Fruit fly (Drosophila melanogaster) whole organism, embryonic: Measurements from ENCODE around the gene CG15449.

ENCODE experiments used
- CG11723 ChIP-seq: fragments of 200-800 bp; sonication (Bioruptor generic); optimal IDR thresholded peaks from 2 replicates; lab custom pipeline; 2017; ENCODE audit warnings: missing biosample characterization, mild to moderate bottlenecking, missing genetic modification characterization
- CG14441 ChIP-seq: fragments of 200-800 bp; sonication (Bioruptor generic); IDR thresholded peaks from 2 replicates; pipeline ENCODE4 v1.3.6; 2022; ENCODE audit warnings: missing biosample characterization, missing genetic modification characterization
- CG1603 ChIP-seq: fragments of 200-800 bp; sonication (Bioruptor generic); optimal IDR thresholded peaks from 2 replicates; lab custom pipeline; 2019; ENCODE audit warnings: missing biosample characterization, mild to moderate bottlenecking, missing genetic modification characterization, moderate library complexity
- CoRest ChIP-seq: fragments of 200-800 bp; sonication (Bioruptor generic); optimal IDR thresholded peaks from 3 replicates; lab custom pipeline; 2018; ENCODE audit warnings: missing biosample characterization, mild to moderate bottlenecking, missing genetic modification characterization, moderate library complexity
- Oli ChIP-seq: fragments of 200-800 bp; sonication (Bioruptor generic); optimal IDR thresholded peaks from 2 replicates; lab custom pipeline; 2018; ENCODE audit warnings: missing biosample characterization, mild to moderate bottlenecking, missing genetic modification characterization, moderate library complexity
- bsh ChIP-seq, 2 experiments: fragments of 200-800 bp; sonication (Bioruptor generic); optimal IDR thresholded peaks; 2 replicates each; lab custom pipeline; 2017 to 2018; ENCODE audit warnings: mild to moderate bottlenecking in 2 of 2, missing biosample characterization in 2 of 2, missing genetic modification characterization in 2 of 2, moderate library complexity in 1 of 2
- luna ChIP-seq: fragments of 200-800 bp; sonication (Bioruptor generic); optimal IDR thresholded peaks from 2 replicates; lab custom pipeline; 2016; ENCODE audit warnings: missing biosample characterization, missing genetic modification characterization
- tx ChIP-seq: fragments of 200-800 bp; sonication (Bioruptor generic); optimal IDR thresholded peaks from 2 replicates; lab custom pipeline; 2016; ENCODE audit warnings: missing biosample characterization, missing genetic modification characterization
- vvl ChIP-seq: fragments of 200-800 bp; sonication (Bioruptor generic); IDR thresholded peaks from 2 replicates; pipeline ENCODE4 v1.3.6; 2022; ENCODE audit warnings: missing biosample characterization, missing genetic modification characterization

DNA sequence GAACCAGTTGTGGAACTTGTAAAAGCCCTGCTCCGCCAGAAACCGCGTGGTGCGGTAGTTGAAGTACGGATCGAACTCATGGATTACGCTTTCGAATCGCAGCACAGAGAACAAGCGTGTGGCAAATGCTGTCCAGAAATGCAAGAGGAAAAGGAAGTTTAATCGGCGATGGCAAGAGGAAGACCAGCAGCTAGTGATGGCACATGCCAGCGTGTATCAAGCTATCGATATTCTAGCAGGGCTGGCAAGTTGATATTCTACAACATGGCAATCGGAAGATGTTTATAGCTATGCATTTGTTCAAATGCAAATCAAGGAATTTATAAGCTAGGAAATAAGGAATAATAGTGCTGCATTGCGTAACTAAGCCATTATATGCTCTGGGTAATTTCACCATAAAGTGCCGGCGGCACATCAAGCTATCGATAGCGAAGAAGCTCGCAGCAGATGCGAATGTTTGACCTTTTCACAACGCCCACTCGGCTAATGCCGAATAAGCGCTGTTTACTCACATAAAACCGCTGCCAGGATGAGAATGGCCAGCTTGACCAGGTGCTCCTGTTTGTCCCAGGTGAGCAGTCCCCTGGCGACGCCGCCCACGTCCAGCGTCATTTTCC, 12.8 kb upstream of the CG15449 start:
- TF ChIP-seq CG11723, result peak; percentile 76
- TF ChIP-seq CG14441 (GFP tag; lab: Robert Waterston, UW), result peak; percentile 57; the same call in 1 of the 2 replicates
- TF ChIP-seq CoRest (tag; lab: Kevin White, UChicago), result peak; percentile 42
- no peak for TF ChIP-seq tx
- TF ChIP-seq vvl (GFP tag; lab: Robert Waterston, UW), result peak; percentile 86
- TF ChIP-seq luna (GFP tag; lab: Kevin White, UChicago), result peak; percentile 48
- TF ChIP-seq CG1603 (tag; lab: Kevin White, UChicago), result peak; percentile 87
- peak; percentile 47 for TF ChIP-seq Oli (tag; lab: Kevin White, UChicago)
- peak; percentile 50 to 64 for TF ChIP-seq bsh (GFP tag; optimal IDR thresholded peaks at IDR 0.05; lab: Kevin White, UChicago)
